Fruit fly (Drosophila melanogaster): Measurements from ENCODE around the gene CG42464.

DNA sequence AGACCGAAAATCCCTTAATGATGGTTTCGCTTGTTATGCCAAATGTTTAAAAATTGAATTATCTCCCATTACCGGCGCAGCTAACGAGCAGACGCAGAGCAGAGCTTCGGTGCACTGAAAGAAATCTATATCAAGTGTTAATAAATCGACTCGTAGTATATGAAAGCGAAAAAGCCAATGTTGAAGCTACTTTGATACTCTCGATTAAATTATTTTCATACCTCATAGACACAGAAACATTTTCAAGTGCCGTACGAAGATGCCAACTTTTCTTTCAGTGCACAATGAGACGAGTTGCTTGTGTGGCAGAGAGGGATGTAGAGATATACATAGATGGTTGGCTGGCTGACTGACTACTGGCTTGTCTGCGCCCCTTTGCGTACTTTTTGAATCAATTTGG lies 23.5 kb upstream of the CG42464 start:
- TF ChIP-seq ovo (GFP tag; optimal IDR thresholded peaks at IDR 0.05): no peak
- TF ChIP-seq CG5204 (GFP tag; optimal IDR thresholded peaks at IDR 0.05): no peak
